Worm (Caenorhabditis elegans) whole organism, L2 larva: ENCODE results near the gene F10C1.3.

Experiments
- R02D3.7 ChIP-seq: fragments of 150-350 bp; optimal IDR thresholded peaks from 2 replicates; lab custom pipeline; 2014; ENCODE audit warnings: missing biosample characterization, missing genetic modification characterization
- ama-1 ChIP-seq: fragments of 150-350 bp; optimal IDR thresholded peaks from 2 replicates; lab custom pipeline; 2018; ENCODE audit warnings: inconsistent platforms
- elt-1 ChIP-seq: fragments of 150-350 bp; optimal IDR thresholded peaks from 2 replicates; lab custom pipeline; 2014; ENCODE audit warnings: missing biosample characterization, missing genetic modification characterization
- elt-3 ChIP-seq: sonication (generic microtip); optimal IDR thresholded peaks from 2 replicates; lab custom pipeline; 2017; ENCODE audit warnings: missing biosample characterization, missing genetic modification characterization
- lsy-2 ChIP-seq, 2 experiments: fragments of 150-350 bp in 1 of 2; sonication (generic microtip) in 1 of 2; optimal IDR thresholded peaks; 2 replicates each; lab custom pipeline; 2014 to 2017; ENCODE audit warnings: missing biosample characterization in 2 of 2, missing genetic modification characterization in 2 of 2
- mab-5 ChIP-seq: fragments of 150-350 bp; optimal IDR thresholded peaks from 2 replicates; lab custom pipeline; 2014; ENCODE audit warnings: missing biosample characterization, missing genetic modification characterization
- mdl-1 ChIP-seq, 2 experiments: fragments of 150-350 bp in 1 of 2; sonication (generic microtip) in 1 of 2; optimal IDR thresholded peaks; 2 replicates each; lab custom pipeline; 2017; ENCODE audit warnings: missing biosample characterization in 2 of 2, missing genetic modification characterization in 2 of 2
- nhr-11 ChIP-seq: fragments of 150-350 bp; optimal IDR thresholded peaks from 2 replicates; lab custom pipeline; 2014; ENCODE audit warnings: missing biosample characterization, missing genetic modification characterization
- nhr-129 ChIP-seq: fragments of 150-350 bp; optimal IDR thresholded peaks from 2 replicates; lab custom pipeline; 2014; ENCODE audit warnings: missing biosample characterization, missing genetic modification characterization
- nhr-237 ChIP-seq: fragments of 150-350 bp; optimal IDR thresholded peaks from 2 replicates; lab custom pipeline; 2014; ENCODE audit warnings: missing biosample characterization, missing genetic modification characterization
- nhr-6 ChIP-seq: fragments of 150-350 bp; optimal IDR thresholded peaks from 2 replicates; lab custom pipeline; 2014; ENCODE audit warnings: missing biosample characterization, missing genetic modification characterization
- peb-1 ChIP-seq: fragments of 150-350 bp; optimal IDR thresholded peaks from 2 replicates; lab custom pipeline; 2014; ENCODE audit warnings: missing biosample characterization, missing genetic modification characterization
- skn-1 ChIP-seq: sonication (generic microtip); optimal IDR thresholded peaks from 2 replicates; lab custom pipeline; 2017; ENCODE audit warnings: missing biosample characterization, missing genetic modification characterization
- ztf-11 ChIP-seq: sonication (generic microtip); optimal IDR thresholded peaks from 2 replicates; lab custom pipeline; 2017; ENCODE audit warnings: missing biosample characterization, missing genetic modification characterization

DNA sequence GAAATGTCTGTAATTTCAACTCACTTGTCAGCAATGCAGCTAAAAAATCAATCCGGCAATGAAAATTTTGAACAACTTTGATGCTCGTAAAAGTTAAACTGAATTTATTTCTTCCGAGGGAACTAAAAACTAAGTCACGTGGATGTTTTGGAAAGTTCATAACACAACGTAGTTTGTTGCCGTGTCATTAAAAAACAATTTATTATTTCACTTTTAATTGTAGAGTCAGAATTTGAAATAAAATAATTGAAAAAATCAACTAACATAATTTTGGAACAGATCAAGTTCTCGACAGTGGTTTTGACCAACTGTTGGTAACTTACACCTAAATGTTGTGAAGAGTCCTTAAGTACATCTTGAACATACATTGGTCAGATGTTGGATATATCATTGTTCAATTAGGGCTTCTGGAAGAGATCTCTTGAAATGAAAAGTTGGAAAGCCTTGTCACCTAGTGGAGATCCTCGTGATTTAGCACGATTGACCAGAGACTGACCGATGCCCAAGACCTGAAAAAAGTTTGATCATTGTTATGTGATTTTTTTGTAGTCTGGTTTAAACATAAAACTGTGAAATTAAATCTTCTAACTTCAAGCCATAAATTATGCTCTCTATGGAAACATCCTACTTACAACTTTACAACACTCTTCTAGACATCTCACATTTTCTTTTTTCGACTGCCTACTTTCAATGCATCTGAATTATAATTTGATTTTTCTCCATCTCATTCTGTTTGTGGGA lies 27.0 kb downstream of the F10C1.3 start, which contains the start of the genes C18A3.7 and C18A3.11:
- no peak for TF ChIP-seq ama-1 (lab: Kevin White, UChicago)
- no peak for TF ChIP-seq nhr-237 (tag; lab: Kevin White, UChicago)
- TF ChIP-seq ztf-11 (tag; lab: Kevin White, UChicago), result no peak
- TF ChIP-seq lsy-2 (tag; optimal IDR thresholded peaks at IDR 0.05; lab: Kevin White, UChicago), result no peak
- no peak for TF ChIP-seq peb-1 (tag; lab: Kevin White, UChicago)
- no peak for TF ChIP-seq elt-3 (tag; lab: Kevin White, UChicago)
- TF ChIP-seq mab-5 (tag; lab: Kevin White, UChicago), result no peak
- no peak for TF ChIP-seq elt-1 (tag; lab: Kevin White, UChicago)
- no peak for TF ChIP-seq nhr-6
- TF ChIP-seq skn-1 (tag; lab: Kevin White, UChicago), result no peak
- TF ChIP-seq nhr-129 (tag; lab: Kevin White, UChicago), result no peak
- TF ChIP-seq nhr-11, result no peak
- no peak for TF ChIP-seq R02D3.7 (tag; lab: Kevin White, UChicago)
- no peak for TF ChIP-seq mdl-1 (tag; optimal IDR thresholded peaks at IDR 0.05; lab: Kevin White, UChicago)
